Worm (Caenorhabditis elegans) whole organism, mixed stage, embryonic: ENCODE data around the gene D1086.21.

Source experiments
- M03D4.4 ChIP-seq: sonication (generic microtip); optimal IDR thresholded peaks from 2 replicates; lab custom pipeline; 2017; ENCODE audit warnings: mild to moderate bottlenecking, missing genetic modification characterization, missing compliant biosample characterization
- blmp-1 ChIP-seq: fragments of 150-350 bp; optimal IDR thresholded peaks from 2 replicates; lab custom pipeline; 2014; ENCODE audit warnings: missing biosample characterization, missing genetic modification characterization
- ceh-39 ChIP-seq: fragments of 150-350 bp; optimal IDR thresholded peaks from 2 replicates; lab custom pipeline; 2014; ENCODE audit warnings: missing biosample characterization, missing genetic modification characterization
- ceh-43 ChIP-seq: fragments of 200-800 bp; sonication (Bioruptor generic); optimal IDR thresholded peaks from 2 replicates; lab custom pipeline; 2018; ENCODE audit warnings: mild to moderate bottlenecking, missing genetic modification characterization, moderate library complexity, missing compliant biosample characterization
- ceh-83 ChIP-seq: fragments of 200-800 bp; sonication (Bioruptor generic); optimal IDR thresholded peaks from 2 replicates; lab custom pipeline; 2018; ENCODE audit warnings: mild to moderate bottlenecking, missing genetic modification characterization, missing compliant biosample characterization
- ces-1 ChIP-seq: fragments of 150-350 bp; optimal IDR thresholded peaks from 2 replicates; lab custom pipeline; 2014; ENCODE audit warnings: missing biosample characterization, missing genetic modification reagents, missing genetic modification characterization
- cnd-1 ChIP-seq: fragments of 200-800 bp; sonication (Bioruptor generic); optimal IDR thresholded peaks from 2 replicates; lab custom pipeline; 2018; ENCODE audit warnings: mild to moderate bottlenecking, missing genetic modification characterization, missing compliant biosample characterization
- drap-1 ChIP-seq: fragments of 200-800 bp; sonication (Bioruptor generic); optimal IDR thresholded peaks from 3 replicates; lab custom pipeline; 2018; ENCODE audit warnings: mild to moderate bottlenecking, missing genetic modification characterization, missing compliant biosample characterization
- elt-1 ChIP-seq: sonication (generic microtip); optimal IDR thresholded peaks from 2 replicates; lab custom pipeline; 2017; ENCODE audit warnings: missing genetic modification characterization, mild to moderate bottlenecking, missing compliant biosample characterization, antibody characterized with exemption, moderate library complexity, borderline replicate concordance; ENCODE audit not compliant: insufficient read depth
- flh-1 ChIP-seq: fragments of 200-800 bp; sonication (Bioruptor generic); optimal IDR thresholded peaks from 2 replicates; lab custom pipeline; 2018; ENCODE audit warnings: mild to moderate bottlenecking, missing genetic modification characterization, moderate library complexity, missing compliant biosample characterization
- ham-2 ChIP-seq: fragments of 200-800 bp; sonication (Bioruptor generic); optimal IDR thresholded peaks from 2 replicates; lab custom pipeline; 2018; ENCODE audit warnings: mild to moderate bottlenecking, missing genetic modification characterization, missing compliant biosample characterization
- hlh-1 ChIP-seq: fragments of 150-350 bp; optimal IDR thresholded peaks from 2 replicates; lab custom pipeline; 2014; ENCODE audit warnings: missing biosample characterization, missing genetic modification reagents, missing genetic modification characterization
- lin-13 ChIP-seq: fragments of 150-350 bp; optimal IDR thresholded peaks from 2 replicates; lab custom pipeline; 2014; ENCODE audit warnings: missing biosample characterization, missing genetic modification characterization
- lin-32 ChIP-seq: fragments of 200-800 bp; sonication (Bioruptor generic); optimal IDR thresholded peaks from 2 replicates; lab custom pipeline; 2018; ENCODE audit warnings: mild to moderate bottlenecking, missing genetic modification characterization, missing compliant biosample characterization
- lsy-2 ChIP-seq: fragments of 150-350 bp; optimal IDR thresholded peaks from 2 replicates; lab custom pipeline; 2014; ENCODE audit warnings: missing biosample characterization, missing genetic modification characterization
- mab-5 ChIP-seq: fragments of 150-350 bp; optimal IDR thresholded peaks from 2 replicates; lab custom pipeline; 2014; ENCODE audit warnings: missing biosample characterization, missing genetic modification characterization
- nhr-12 ChIP-seq: fragments of 150-350 bp; optimal IDR thresholded peaks from 2 replicates; lab custom pipeline; 2014; ENCODE audit warnings: missing biosample characterization, missing genetic modification characterization
- nhr-2 ChIP-seq: fragments of 150-350 bp; optimal IDR thresholded peaks from 2 replicates; lab custom pipeline; 2014; ENCODE audit warnings: missing biosample characterization, missing genetic modification characterization
- nhr-237 ChIP-seq: fragments of 150-350 bp; optimal IDR thresholded peaks from 2 replicates; lab custom pipeline; 2014; ENCODE audit warnings: missing biosample characterization, missing genetic modification characterization
- nhr-28 ChIP-seq: fragments of 150-350 bp; optimal IDR thresholded peaks from 2 replicates; lab custom pipeline; 2014; ENCODE audit warnings: missing biosample characterization, missing genetic modification characterization
- pha-4 ChIP-seq: fragments of 150-350 bp; optimal IDR thresholded peaks from 2 replicates; lab custom pipeline; 2018; ENCODE audit warnings: missing biosample characterization, missing genetic modification reagents, missing genetic modification characterization
- sem-2 ChIP-seq: fragments of 200-800 bp; sonication (Bioruptor generic); optimal IDR thresholded peaks from 2 replicates; lab custom pipeline; 2018; ENCODE audit warnings: mild to moderate bottlenecking, missing genetic modification characterization, missing compliant biosample characterization
- sptf-1 ChIP-seq: sonication (generic microtip); optimal IDR thresholded peaks from 2 replicates; lab custom pipeline; 2017; ENCODE audit warnings: mild to moderate bottlenecking, missing genetic modification characterization, moderate library complexity, missing compliant biosample characterization
- tbx-8 ChIP-seq: fragments of 200-800 bp; sonication (Bioruptor generic); optimal IDR thresholded peaks from 2 replicates; lab custom pipeline; 2018; ENCODE audit warnings: mild to moderate bottlenecking, missing genetic modification characterization, moderate library complexity, missing compliant biosample characterization
- unc-120 ChIP-seq: sonication (generic microtip); optimal IDR thresholded peaks from 2 replicates; lab custom pipeline; 2017; ENCODE audit warnings: missing genetic modification characterization, missing compliant biosample characterization; ENCODE audit not compliant: poor library complexity, severe bottlenecking
- unc-39 ChIP-seq: fragments of 150-350 bp; optimal IDR thresholded peaks from 2 replicates; lab custom pipeline; 2014; ENCODE audit warnings: missing biosample characterization, missing genetic modification characterization
- unc-62 ChIP-seq: fragments of 150-350 bp; optimal IDR thresholded peaks from 2 replicates; lab custom pipeline; 2014; ENCODE audit warnings: missing biosample characterization, missing genetic modification reagents, missing genetic modification characterization
- zip-8 ChIP-seq: fragments of 150-350 bp; optimal IDR thresholded peaks from 2 replicates; lab custom pipeline; 2014; ENCODE audit warnings: missing biosample characterization, missing genetic modification characterization
- ztf-11 ChIP-seq: fragments of 150-350 bp; optimal IDR thresholded peaks from 2 replicates; lab custom pipeline; 2014; ENCODE audit warnings: missing biosample characterization, missing genetic modification characterization

The D1086.21 gene

DNA sequence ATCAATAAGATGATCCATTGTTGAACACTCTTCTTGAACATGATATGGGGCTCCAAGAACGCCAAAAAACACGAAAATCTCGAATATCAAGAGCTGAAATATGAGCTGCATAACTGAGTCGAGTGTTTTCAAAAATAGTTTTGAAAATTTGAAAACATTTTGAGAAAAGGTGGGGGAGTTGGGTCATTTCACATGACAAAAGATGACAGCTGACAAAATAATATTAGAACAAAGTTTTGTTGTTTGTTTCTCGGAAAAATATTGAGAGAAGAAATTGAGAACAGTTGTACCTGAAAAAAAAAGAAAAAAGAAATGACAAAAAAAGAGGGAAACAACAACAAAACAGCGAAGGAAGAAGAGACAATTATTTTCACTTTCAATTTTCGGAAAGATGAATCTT lies 34.0 kb downstream of the D1086.21 start, which contains the start of the genes D1086.2 and D1086.1:
TSS of gene D1086.2 (minus strand) at position 150 of the 400 bp plus-strand sequence.
TSS of gene D1086.1 (plus strand) at position 340 of the 400 bp plus-strand sequence.
- TF ChIP-seq M03D4.4 (tag; lab: Kevin White, UChicago): no peak
- TF ChIP-seq cnd-1 (tag; lab: Kevin White, UChicago): no peak
- no peak for TF ChIP-seq lin-13

- TF ChIP-seq hlh-1 (tag; lab: Kevin White, UChicago) (peak; percentile 90), ztf-11 (tag; lab: Kevin White, UChicago) (no peak)
These were observed 36.4 kb downstream of the D1086.21 start, which contains the start of gene D1086.12 for ce11 chrV:14100886-14101285. TSS of gene D1086.12 (plus strand) at chrV:14101186.

DNA sequence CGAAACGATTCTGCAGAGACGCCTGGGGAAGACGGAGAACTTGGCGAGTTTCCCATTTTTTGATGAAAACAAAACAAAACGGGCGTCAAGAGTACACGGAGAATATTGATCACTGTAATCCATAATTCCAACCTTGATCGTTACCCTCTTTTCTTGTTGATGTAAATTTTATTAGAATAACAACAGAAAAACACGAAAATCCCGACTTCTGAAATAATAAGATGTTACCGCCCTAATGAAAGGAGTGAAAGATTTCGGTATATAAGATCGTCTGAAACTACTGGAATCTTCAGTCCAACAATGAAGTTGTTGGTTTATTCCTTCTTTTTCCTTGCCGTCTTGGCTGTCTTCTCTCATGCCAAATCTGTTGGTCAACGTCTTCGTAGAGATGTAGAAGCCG lies 39.4 kb downstream of the D1086.21 start, which contains the start of gene D1086.9:
TSS of gene D1086.9 (plus strand) at position 301 of the 400 bp plus-strand sequence.
- TF ChIP-seq sem-2 (GFP tag; lab: Kevin White, UChicago) (no peak), unc-62 (GFP tag; lab: Kevin White, UChicago) (no peak), tbx-8 (GFP tag; lab: Kevin White, UChicago) (no peak), lin-32 (GFP tag; lab: Kevin White, UChicago) (no peak), M03D4.4 (tag; lab: Kevin White, UChicago) (no peak), nhr-12 (tag; lab: Kevin White, UChicago) (no peak), drap-1 (no peak), unc-120 (tag; lab: Kevin White, UChicago) (no peak), unc-39 (tag; lab: Kevin White, UChicago) (no peak), lin-13 (no peak), ztf-11 (tag; lab: Kevin White, UChicago) (no peak), mab-5 (tag; lab: Kevin White, UChicago) (no peak), ceh-39 (tag; lab: Kevin White, UChicago) (no peak), sptf-1 (tag; lab: Kevin White, UChicago) (no peak), zip-8 (tag; lab: Kevin White, UChicago) (no peak)

DNA sequence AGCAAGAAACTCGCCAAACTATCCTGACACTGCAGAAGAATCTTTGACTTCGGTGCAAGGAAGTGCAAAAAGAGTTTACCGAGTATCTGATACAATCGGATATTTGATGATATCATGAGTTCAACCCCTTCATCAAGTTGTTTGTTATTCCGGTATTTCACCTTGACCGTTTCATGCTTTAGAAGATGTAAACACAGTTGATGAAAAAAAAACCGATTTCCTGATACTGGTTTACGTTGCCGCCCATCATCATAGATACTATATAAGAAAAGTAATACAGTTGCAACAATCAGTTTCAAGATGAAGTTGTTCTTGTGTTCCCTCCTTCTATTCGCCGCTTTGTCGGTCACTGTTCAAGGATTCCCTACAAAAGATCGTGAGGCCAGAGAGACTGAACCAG lies 43.0 kb downstream of the D1086.21 start, which contains the start of gene H39E23.3:
TSS of gene H39E23.3 (plus strand) at position 301 of the 400 bp plus-strand sequence.
- TF ChIP-seq tbx-8 (GFP tag; lab: Kevin White, UChicago) (no peak), ztf-11 (tag; lab: Kevin White, UChicago) (no peak), unc-62 (GFP tag; lab: Kevin White, UChicago) (no peak), nhr-237 (tag; lab: Kevin White, UChicago) (no peak), ceh-39 (tag; lab: Kevin White, UChicago) (no peak), ces-1 (GFP tag; lab: Kevin White, UChicago) (no peak), ceh-43 (no peak), cnd-1 (tag; lab: Kevin White, UChicago) (no peak), elt-1 (tag; lab: Kevin White, UChicago) (no peak), unc-39 (tag; lab: Kevin White, UChicago) (no peak), nhr-2 (no peak), M03D4.4 (tag; lab: Kevin White, UChicago) (no peak), ceh-83 (no peak), lsy-2 (tag; lab: Kevin White, UChicago) (no peak), lin-32 (GFP tag; lab: Kevin White, UChicago) (no peak), nhr-28 (tag; lab: Kevin White, UChicago) (no peak), zip-8 (tag; lab: Kevin White, UChicago) (no peak), sptf-1 (tag; lab: Kevin White, UChicago) (no peak), lin-13 (no peak)

DNA sequence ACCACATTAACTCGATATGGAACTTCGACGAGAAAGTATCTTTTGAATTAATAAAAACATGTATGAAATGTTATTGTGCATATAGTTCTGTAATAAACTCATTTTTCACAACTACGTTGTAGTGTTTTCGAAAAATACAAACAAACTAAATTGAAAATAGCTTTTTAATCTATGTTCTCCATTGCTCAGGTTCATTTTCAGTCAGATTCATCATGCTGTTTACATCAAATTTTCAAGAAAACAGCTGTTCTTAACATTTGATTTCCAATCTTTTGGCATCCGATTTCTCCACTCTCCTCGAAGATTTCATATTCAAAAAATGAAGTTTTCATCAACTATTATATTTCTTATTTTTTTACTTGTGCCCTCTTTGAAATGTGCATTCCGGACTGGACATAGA lies 45.5 kb downstream of the D1086.21 start, which contains the start of gene H39E23.2:
TSS of gene H39E23.2 (plus strand) at position 301 of the 400 bp plus-strand sequence.
- TF ChIP-seq drap-1: no peak
- no peak for TF ChIP-seq cnd-1 (tag; lab: Kevin White, UChicago)
- TF ChIP-seq elt-1 (tag; lab: Kevin White, UChicago): no peak
- TF ChIP-seq sptf-1 (tag; lab: Kevin White, UChicago): no peak
- no peak for TF ChIP-seq lin-32 (GFP tag; lab: Kevin White, UChicago)
- TF ChIP-seq unc-120 (tag; lab: Kevin White, UChicago): no peak
- TF ChIP-seq pha-4 (tag; lab: Kevin White, UChicago): no peak
- TF ChIP-seq ceh-43: no peak
- no peak for TF ChIP-seq mab-5 (tag; lab: Kevin White, UChicago)
- TF ChIP-seq nhr-12 (tag; lab: Kevin White, UChicago): no peak
- no peak for TF ChIP-seq unc-39 (tag; lab: Kevin White, UChicago)
- TF ChIP-seq nhr-2: no peak
- TF ChIP-seq M03D4.4 (tag; lab: Kevin White, UChicago): no peak
- no peak for TF ChIP-seq flh-1
- no peak for TF ChIP-seq ztf-11 (tag; lab: Kevin White, UChicago)
- no peak for TF ChIP-seq blmp-1 (tag; lab: Kevin White, UChicago)
- TF ChIP-seq ceh-83: no peak
- no peak for TF ChIP-seq nhr-237 (tag; lab: Kevin White, UChicago)
- TF ChIP-seq ham-2 (GFP tag; lab: Kevin White, UChicago): no peak
- TF ChIP-seq, all 35 proteins: peak for 0
